Worm (Caenorhabditis elegans) whole organism, L4 larva: Measurements from ENCODE around the gene aqp-1.

Experiments used
- D1046.2 ChIP-seq: fragments of 200-800 bp; sonication (Bioruptor generic); IDR thresholded peaks from 2 replicates; pipeline ENCODE4 v1.3.6; 2022; ENCODE audit warnings: missing genetic modification characterization, missing compliant biosample characterization
- T26A8.4 ChIP-seq: fragments of 200-800 bp; sonication (Bioruptor generic); IDR thresholded peaks from 2 replicates; pipeline ENCODE4 v1.3.6; 2022; ENCODE audit warnings: missing genetic modification characterization, missing compliant biosample characterization
- Y5F2A.4 ChIP-seq: fragments of 200-800 bp; sonication (Bioruptor generic); optimal IDR thresholded peaks from 2 replicates; lab custom pipeline; 2018; ENCODE audit warnings: mild to moderate bottlenecking, missing genetic modification characterization, missing compliant biosample characterization
- Y75B8A.6 ChIP-seq: fragments of 200-800 bp; sonication (Bioruptor generic); IDR thresholded peaks from 2 replicates; pipeline ENCODE4 v1.3.6; 2022; ENCODE audit warnings: missing genetic modification reagents, missing genetic modification characterization, missing compliant biosample characterization
- ZK337.2 ChIP-seq: fragments of 200-800 bp; sonication (Bioruptor generic); IDR thresholded peaks from 2 replicates; pipeline ENCODE4 v1.3.6; 2022; ENCODE audit warnings: missing genetic modification reagents, missing genetic modification characterization, missing compliant biosample characterization
- ZK546.5 ChIP-seq, 2 experiments: sonication (generic microtip); optimal IDR thresholded peaks; 2 replicates each; lab custom pipeline; 2017; ENCODE audit warnings: missing biosample characterization in 2 of 2, missing genetic modification characterization in 2 of 2
- aha-1 ChIP-seq: fragments of 150-350 bp; peaks from one replicate; lab custom pipeline; 2014; ENCODE audit warnings: missing biosample characterization, missing genetic modification characterization
- aly-2 ChIP-seq: sonication (generic microtip); optimal IDR thresholded peaks from 2 replicates; lab custom pipeline; 2018; ENCODE audit warnings: missing biosample characterization, missing genetic modification characterization
- ama-1 ChIP-seq: fragments of 150-350 bp; optimal IDR thresholded peaks from 2 replicates; lab custom pipeline; 2014; ENCODE audit warnings: inconsistent platforms, mixed read lengths
- ceh-20 ChIP-seq: fragments of 200-800 bp; sonication (Bioruptor generic); IDR thresholded peaks from 2 replicates; pipeline ENCODE4 v1.3.6; 2022; ENCODE audit warnings: missing genetic modification reagents, missing genetic modification characterization, missing compliant biosample characterization
- ceh-28 ChIP-seq: fragments of 150-350 bp; optimal IDR thresholded peaks from 2 replicates; lab custom pipeline; 2014; ENCODE audit warnings: missing biosample characterization, missing genetic modification reagents, missing genetic modification characterization
- ceh-44 ChIP-seq: fragments of 200-800 bp; sonication (Bioruptor generic); IDR thresholded peaks from 2 replicates; pipeline ENCODE4 v1.3.6; 2022; ENCODE audit warnings: missing genetic modification reagents, missing genetic modification characterization, missing compliant biosample characterization
- daf-16 ChIP-seq, 3 experiments: sonication (generic microtip); optimal IDR thresholded peaks; 2 replicates each; lab custom pipeline; 2016 to 2017; ENCODE audit warnings: missing genetic modification characterization in 3 of 3, missing genetic modification reagents in 3 of 3, mild to moderate bottlenecking in 2 of 3, missing compliant biosample characterization in 2 of 3, missing biosample characterization in 1 of 3, moderate library complexity in 1 of 3
- dmd-6 ChIP-seq: fragments of 200-800 bp; sonication (Bioruptor generic); IDR thresholded peaks from 2 replicates; pipeline ENCODE4 v1.3.6; 2022; ENCODE audit warnings: missing genetic modification reagents, missing genetic modification characterization, missing compliant biosample characterization
- dpl-1 ChIP-seq: fragments of 150-350 bp; optimal IDR thresholded peaks from 2 replicates; lab custom pipeline; 2014; ENCODE audit warnings: missing biosample characterization, missing genetic modification reagents, missing genetic modification characterization
- duxl-1 ChIP-seq: sonication (generic microtip); optimal IDR thresholded peaks from 2 replicates; lab custom pipeline; 2016; ENCODE audit warnings: mild to moderate bottlenecking, missing genetic modification characterization, moderate library complexity, missing compliant biosample characterization; ENCODE audit not compliant: poor library complexity
- dve-1 ChIP-seq: sonication (generic microtip); optimal IDR thresholded peaks from 2 replicates; lab custom pipeline; 2017; ENCODE audit warnings: antibody characterized with exemption, mild to moderate bottlenecking, missing genetic modification characterization, missing compliant biosample characterization; ENCODE audit not compliant: insufficient read depth
- egl-43 ChIP-seq: fragments of 200-800 bp; sonication (Bioruptor generic); IDR thresholded peaks from 2 replicates; pipeline ENCODE4 v1.3.6; 2022; ENCODE audit warnings: missing genetic modification reagents, missing genetic modification characterization, missing compliant biosample characterization
- hlh-11 ChIP-seq: fragments of 200-800 bp; sonication (Bioruptor generic); optimal IDR thresholded peaks from 2 replicates; lab custom pipeline; 2018; ENCODE audit warnings: mild to moderate bottlenecking, missing genetic modification characterization, missing compliant biosample characterization
- hlh-30 ChIP-seq: sonication (generic microtip); optimal IDR thresholded peaks from 2 replicates; lab custom pipeline; 2017; ENCODE audit warnings: antibody characterized with exemption, mild to moderate bottlenecking, missing genetic modification characterization, missing compliant biosample characterization; ENCODE audit not compliant: insufficient read depth
- lin-1 ChIP-seq: fragments of 200-800 bp; sonication (Bioruptor generic); IDR thresholded peaks from 2 replicates; pipeline ENCODE4 v1.3.6; 2022; ENCODE audit warnings: missing genetic modification reagents, missing genetic modification characterization, missing compliant biosample characterization
- lin-13 ChIP-seq: fragments of 150-350 bp; optimal IDR thresholded peaks from 2 replicates; lab custom pipeline; 2014; ENCODE audit warnings: missing biosample characterization, missing genetic modification reagents, missing genetic modification characterization
- lin-29 ChIP-seq: fragments of 200-800 bp; sonication (Bioruptor generic); IDR thresholded peaks from 2 replicates; pipeline ENCODE4 v1.3.6; 2022; ENCODE audit warnings: missing genetic modification reagents, missing genetic modification characterization, missing compliant biosample characterization
- lin-39 ChIP-seq: fragments of 150-350 bp; optimal IDR thresholded peaks from 2 replicates; lab custom pipeline; 2014; ENCODE audit warnings: missing biosample characterization, missing genetic modification reagents, missing genetic modification characterization
- lir-3 ChIP-seq: sonication (generic microtip); optimal IDR thresholded peaks from 2 replicates; lab custom pipeline; 2016; ENCODE audit warnings: mild to moderate bottlenecking, missing genetic modification characterization, missing compliant biosample characterization
- lsy-2 ChIP-seq, 2 experiments: fragments of 150-350 bp in 1 of 2; sonication (generic microtip) in 1 of 2; optimal IDR thresholded peaks; 2 replicates each; lab custom pipeline; 2014 to 2017; ENCODE audit warnings: missing biosample characterization in 2 of 2, missing genetic modification characterization in 2 of 2
- madf-5 ChIP-seq, 2 experiments: fragments of 200-800 bp; sonication (Bioruptor generic); IDR thresholded peaks; 2 replicates each; pipeline ENCODE4 v1.3.6; 2022; ENCODE audit warnings: missing compliant biosample characterization in 2 of 2, missing genetic modification characterization in 2 of 2
- madf-9 ChIP-seq: fragments of 200-800 bp; sonication (Bioruptor generic); conservative IDR thresholded peaks from 2 replicates; pipeline ENCODE4 v1.3.6; 2022; ENCODE audit warnings: missing genetic modification reagents, missing genetic modification characterization, missing compliant biosample characterization
- mdl-1 ChIP-seq, 2 experiments: fragments of 150-350 bp in 1 of 2; sonication (generic microtip) in 1 of 2; optimal IDR thresholded peaks; 2 replicates each; lab custom pipeline; 2014 to 2017; ENCODE audit warnings: missing biosample characterization in 2 of 2, missing genetic modification characterization in 2 of 2
- mxl-3 ChIP-seq: fragments of 200-800 bp; sonication (Bioruptor generic); optimal IDR thresholded peaks from 2 replicates; lab custom pipeline; 2018; ENCODE audit warnings: mild to moderate bottlenecking, missing genetic modification characterization, missing compliant biosample characterization
- nhr-111 ChIP-seq: fragments of 200-800 bp; sonication (Bioruptor generic); optimal IDR thresholded peaks from 2 replicates; lab custom pipeline; 2018; ENCODE audit warnings: mild to moderate bottlenecking, missing genetic modification characterization, missing compliant biosample characterization
- nhr-25 ChIP-seq: sonication (generic microtip); optimal IDR thresholded peaks from 2 replicates; lab custom pipeline; 2017; ENCODE audit warnings: missing genetic modification characterization, mild to moderate bottlenecking, missing compliant biosample characterization, antibody characterized with exemption, moderate library complexity, borderline replicate concordance; ENCODE audit not compliant: insufficient read depth
- nhr-28 ChIP-seq: fragments of 150-350 bp; optimal IDR thresholded peaks from 2 replicates; lab custom pipeline; 2014; ENCODE audit warnings: missing biosample characterization, missing genetic modification characterization
- nhr-41 ChIP-seq: fragments of 200-800 bp; sonication (Bioruptor generic); IDR thresholded peaks from 2 replicates; pipeline ENCODE4 v1.3.6; 2022; ENCODE audit warnings: missing genetic modification reagents, missing genetic modification characterization, missing compliant biosample characterization
- nhr-48 ChIP-seq: sonication (generic microtip); optimal IDR thresholded peaks from 2 replicates; lab custom pipeline; 2016; ENCODE audit warnings: mild to moderate bottlenecking, missing genetic modification characterization, missing compliant biosample characterization
- nhr-6 ChIP-seq: fragments of 150-350 bp; optimal IDR thresholded peaks from 2 replicates; lab custom pipeline; 2014; ENCODE audit warnings: missing biosample characterization, missing genetic modification characterization
- saeg-2 ChIP-seq: fragments of 200-800 bp; sonication (Bioruptor generic); IDR thresholded peaks from 2 replicates; pipeline ENCODE4 v1.3.6; 2022; ENCODE audit warnings: missing genetic modification reagents, missing genetic modification characterization, missing compliant biosample characterization
- sdz-12 ChIP-seq: fragments of 200-800 bp; sonication (Bioruptor generic); optimal IDR thresholded peaks from 2 replicates; lab custom pipeline; 2018; ENCODE audit warnings: mild to moderate bottlenecking, missing genetic modification characterization, missing compliant biosample characterization
- skn-1 ChIP-seq: fragments of 150-350 bp; optimal IDR thresholded peaks from 2 replicates; lab custom pipeline; 2014; ENCODE audit warnings: missing biosample characterization, missing genetic modification characterization
- snpc-4 ChIP-seq: fragments of 150-350 bp; optimal IDR thresholded peaks from 2 replicates; lab custom pipeline; 2014; ENCODE audit warnings: missing biosample characterization, missing genetic modification characterization
- tag-97 ChIP-seq: fragments of 200-800 bp; sonication (Bioruptor generic); IDR thresholded peaks from 2 replicates; pipeline ENCODE4 v1.3.6; 2022; ENCODE audit warnings: missing genetic modification characterization, missing compliant biosample characterization
- unc-39 ChIP-seq: sonication (generic microtip); optimal IDR thresholded peaks from 2 replicates; lab custom pipeline; 2017; ENCODE audit warnings: missing biosample characterization, missing genetic modification characterization
- unc-62 ChIP-seq, 3 experiments: fragments of 150-350 bp in 1 of 3; sonication (generic microtip); optimal IDR thresholded peaks in 2 of 3; peaks in 1 of 3; 1 replicate in 1 of 3; 2 replicates in 2 of 3; lab custom pipeline; 2014 to 2017; ENCODE audit warnings: missing biosample characterization in 3 of 3, missing genetic modification characterization in 3 of 3, missing genetic modification reagents in 3 of 3, missing genotype in 1 of 3
- zag-1 ChIP-seq: fragments of 150-350 bp; optimal IDR thresholded peaks from 2 replicates; lab custom pipeline; 2014; ENCODE audit warnings: missing biosample characterization, missing genetic modification characterization
- zfp-2 ChIP-seq: sonication (generic microtip); optimal IDR thresholded peaks from 2 replicates; lab custom pipeline; 2016; ENCODE audit warnings: mild to moderate bottlenecking, missing genetic modification characterization, missing compliant biosample characterization
- zip-2 ChIP-seq: fragments of 150-350 bp; optimal IDR thresholded peaks from 2 replicates; lab custom pipeline; 2014; ENCODE audit warnings: missing biosample characterization, missing genetic modification characterization

The aqp-1 gene

ce11 chrII:7273517-7273916 is 35.4 kb upstream of the aqp-1 start (continued):
- no peak for TF ChIP-seq lir-3

ce11 chrII:7272513-7272912 is 34.4 kb upstream of the aqp-1 start:
- TF ChIP-seq daf-16 (GFP tag; optimal IDR thresholded peaks at IDR 0.05; lab: Kevin White, UChicago) (no peak), daf-16 (tag; optimal IDR thresholded peaks at IDR 0.05; lab: Kevin White, UChicago) (peak; percentile 37), aly-2 (no peak), zfp-2 (tag; lab: Kevin White, UChicago) (no peak), ZK546.5 (tag; optimal IDR thresholded peaks at IDR 0.05; lab: Kevin White, UChicago) (no peak), zag-1 (tag; lab: Kevin White, UChicago) (no peak), unc-62 (GFP tag; optimal IDR thresholded peaks at IDR 0.05 in 1 of 2; lab: Kevin White, UChicago) (peak in 1 of 2 experiments; percentile 44), unc-62 (tag; optimal IDR thresholded peaks at IDR 0.05; lab: Kevin White, UChicago) (no peak), hlh-30 (tag; lab: Kevin White, UChicago) (peak; percentile 66), nhr-28 (peak; percentile 55), dmd-6 (GFP tag; lab: Robert Waterston, UW) (peak; percentile 30; the same call in 1 of the 2 replicates), hlh-11 (tag; lab: Kevin White, UChicago) (peak; percentile 48), mdl-1 (tag; optimal IDR thresholded peaks at IDR 0.05; lab: Kevin White, UChicago) (peak in 1 of 2 experiments; percentile 51), mxl-3 (GFP tag; lab: Kevin White, UChicago) (peak; percentile 15), ama-1 (no peak), dve-1 (tag; lab: Kevin White, UChicago) (no peak), lin-1 (GFP tag; lab: Robert Waterston, UW) (no peak), nhr-48 (tag; lab: Kevin White, UChicago) (peak; percentile 58), Y5F2A.4 (GFP tag; lab: Kevin White, UChicago) (no peak)

ce11 chrII:7269783-7270182 is 31.6 kb upstream of the aqp-1 start:
- TF ChIP-seq lin-29 (GFP tag; lab: Robert Waterston, UW) (no peak), dmd-6 (GFP tag; lab: Robert Waterston, UW) (peak; percentile 95), sdz-12 (GFP tag; lab: Kevin White, UChicago) (no peak), D1046.2 (no peak), nhr-6 (no peak), T26A8.4 (no peak), nhr-28 (peak; percentile 52)

- TF ChIP-seq aha-1 (tag; lab: Kevin White, UChicago) (no peak), skn-1 (no peak), zip-2 (no peak), saeg-2 (GFP tag; lab: Robert Waterston, UW) (no peak), nhr-111 (no peak), madf-5 (GFP tag; IDR thresholded peaks at IDR 0.05; lab: Robert Waterston, UW) (no peak), lsy-2 (tag; optimal IDR thresholded peaks at IDR 0.05; lab: Kevin White, UChicago) (no peak), madf-9 (no peak), nhr-48 (tag; lab: Kevin White, UChicago) (peak; percentile 21), lin-39 (tag; lab: Kevin White, UChicago) (no peak), nhr-41 (GFP tag; lab: Robert Waterston, UW) (no peak), duxl-1 (tag; lab: Kevin White, UChicago) (no peak), nhr-25 (no peak), lin-13 (GFP tag; lab: Kevin White, UChicago) (no peak), ZK337.2 (GFP tag; lab: Robert Waterston, UW) (no peak), ceh-20 (GFP tag; lab: Robert Waterston, UW) (no peak), nhr-28 (peak; percentile 85), ceh-44 (GFP tag; lab: Robert Waterston, UW) (no peak), tag-97 (GFP tag; lab: Robert Waterston, UW) (no peak), lin-29 (GFP tag; lab: Robert Waterston, UW) (no peak), snpc-4 (tag; lab: Kevin White, UChicago) (no peak), dpl-1 (GFP tag; lab: Kevin White, UChicago) (no peak), ceh-28 (tag; lab: Kevin White, UChicago) (no peak), unc-39 (tag; lab: Kevin White, UChicago) (no peak), egl-43 (no peak), Y75B8A.6 (no peak), hlh-11 (tag; lab: Kevin White, UChicago) (peak; percentile 77)
Observed at ce11 chrII:7264675-7265074, 26.5 kb upstream of the aqp-1 start.
